Worm (Caenorhabditis elegans): Measurements from ENCODE around the gene trpa-1.

The trpa-1 gene

DNA sequence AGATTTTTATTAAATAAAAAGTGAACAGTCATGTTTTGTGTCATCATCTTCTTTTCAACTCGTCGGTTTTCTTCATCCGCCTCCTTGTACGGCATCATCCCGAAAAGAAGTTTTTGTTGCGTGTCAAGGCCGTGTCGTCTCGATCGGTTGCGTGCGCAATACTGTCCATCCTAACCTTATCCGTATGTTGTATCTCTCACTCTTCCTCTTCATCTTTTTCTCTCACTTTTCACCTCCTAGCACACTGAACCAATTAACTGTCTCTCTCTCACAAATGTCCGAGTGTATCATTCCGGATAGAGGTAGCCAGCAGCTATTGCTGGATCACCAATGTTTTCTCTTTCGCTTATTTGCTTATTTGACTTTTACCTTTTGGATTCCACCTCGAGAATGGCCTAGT lies 19.2 kb downstream of the trpa-1 start:
- TF ChIP-seq mdl-1 (tag; optimal IDR thresholded peaks at IDR 0.05) (peak in 1 of 2 experiments; percentile 10), dmd-6 (GFP tag; IDR thresholded peaks at IDR 0.05) (no peak), nhr-28 (tag; optimal IDR thresholded peaks at IDR 0.05) (peak; percentile 63), nhr-25 (tag; optimal IDR thresholded peaks at IDR 0.05; ENCODE audit: borderline replicate concordance, insufficient read depth) (peak; percentile 43), sdz-12 (GFP tag; optimal IDR thresholded peaks at IDR 0.05) (no peak), lim-7 (GFP tag; IDR thresholded peaks at IDR 0.05) (no peak)

DNA sequence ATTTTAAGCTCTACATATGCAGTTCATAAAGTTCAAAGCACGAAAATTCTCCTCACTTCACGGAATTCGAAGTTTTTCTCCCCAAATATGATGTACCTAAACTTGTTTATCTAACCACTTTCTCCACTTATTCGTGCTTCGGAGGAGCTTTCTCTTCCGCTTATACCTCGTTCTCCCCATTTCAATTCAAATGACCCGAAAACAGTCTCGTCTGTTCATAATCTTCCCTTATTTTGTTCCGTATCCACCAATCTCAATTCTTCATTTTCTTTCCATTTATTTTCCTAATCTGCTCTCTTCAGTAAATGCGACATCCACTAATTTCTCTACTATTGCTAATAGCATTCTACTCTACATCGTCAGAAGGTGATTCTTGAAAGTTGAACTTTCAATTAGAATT lies 21.0 kb downstream of the trpa-1 start, which contains the start of gene let-653:
let-653 (plus strand) TSS at position 301 of the 400 bp plus-strand sequence.
- TF ChIP-seq nhr-237 (tag; optimal IDR thresholded peaks at IDR 0.05), result no peak
- TF ChIP-seq nhr-25 (tag; optimal IDR thresholded peaks at IDR 0.05; ENCODE audit: borderline replicate concordance, insufficient read depth), result peak; percentile 12

DNA sequence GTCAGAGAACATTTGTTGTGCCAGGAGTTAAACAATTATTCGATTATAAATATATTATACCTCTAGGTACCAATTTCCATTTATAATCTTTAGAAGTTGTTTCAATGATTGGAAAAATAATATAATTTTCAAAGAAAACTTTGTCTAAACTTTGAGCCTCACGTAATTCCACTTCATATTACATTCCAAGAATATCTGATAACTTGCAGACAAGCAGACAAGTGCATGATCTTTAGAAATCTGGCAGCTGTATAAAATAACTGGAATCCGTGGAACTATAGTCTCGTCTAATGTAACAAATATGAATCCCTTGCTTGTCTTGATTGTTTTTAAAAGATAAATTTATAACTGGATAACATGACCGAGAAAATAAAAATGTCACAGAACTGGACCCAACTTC lies 28.2 kb downstream of the trpa-1 start:
- TF ChIP-seq dpl-1 (GFP tag; optimal IDR thresholded peaks at IDR 0.05), result no peak
- no peak for TF ChIP-seq dmd-8 (GFP tag; IDR thresholded peaks at IDR 0.05)
- no peak for TF ChIP-seq nhr-10 (tag; optimal IDR thresholded peaks at IDR 0.05)
- TF ChIP-seq hlh-30 (tag; optimal IDR thresholded peaks at IDR 0.05; ENCODE audit: insufficient read depth), result no peak
- no peak for TF ChIP-seq duxl-1 (tag; optimal IDR thresholded peaks at IDR 0.05; ENCODE audit: poor library complexity)
- TF ChIP-seq ceh-32 (tag; optimal IDR thresholded peaks at IDR 0.05; ENCODE audit: poor library complexity), result no peak
- TF ChIP-seq rbr-2 (tag; optimal IDR thresholded peaks at IDR 0.05), result no peak
- TF ChIP-seq ama-1 (optimal IDR thresholded peaks at IDR 0.05), result no peak
- TF ChIP-seq ceh-20 (GFP tag; IDR thresholded peaks at IDR 0.05), result no peak
- TF ChIP-seq lin-29 (GFP tag; IDR thresholded peaks at IDR 0.05), result no peak
- no peak for TF ChIP-seq saeg-2 (GFP tag; IDR thresholded peaks at IDR 0.05)

DNA sequence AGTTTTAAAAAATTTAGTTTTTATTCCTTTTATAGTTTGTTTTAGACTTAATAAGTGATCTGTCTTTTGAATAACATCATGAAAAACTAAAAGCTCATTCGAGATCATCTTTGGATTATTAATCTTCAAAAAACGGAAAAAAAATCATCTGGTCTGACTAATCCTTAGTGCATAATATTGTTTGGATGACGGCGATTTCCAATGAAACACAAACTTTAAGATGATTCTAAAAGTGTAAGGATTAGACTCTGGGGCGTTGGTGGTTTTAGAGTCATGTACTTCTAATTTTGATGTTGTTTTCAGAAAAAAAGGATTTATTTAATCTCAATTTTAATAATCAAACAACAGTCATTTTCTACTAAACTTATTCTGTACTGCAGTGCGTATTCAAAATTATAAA lies 29.0 kb downstream of the trpa-1 start:
- TF ChIP-seq saeg-2 (GFP tag; IDR thresholded peaks at IDR 0.05) (no peak), daf-8 (GFP tag; IDR thresholded peaks at IDR 0.05) (no peak), tag-97 (GFP tag; IDR thresholded peaks at IDR 0.05) (no peak), egl-27 (tag; optimal IDR thresholded peaks at IDR 0.05) (no peak), F44E2.7 (GFP tag; IDR thresholded peaks at IDR 0.05) (no peak), lim-7 (GFP tag; IDR thresholded peaks at IDR 0.05) (no peak), ZK546.5 (tag; optimal IDR thresholded peaks at IDR 0.05) (no peak)

DNA sequence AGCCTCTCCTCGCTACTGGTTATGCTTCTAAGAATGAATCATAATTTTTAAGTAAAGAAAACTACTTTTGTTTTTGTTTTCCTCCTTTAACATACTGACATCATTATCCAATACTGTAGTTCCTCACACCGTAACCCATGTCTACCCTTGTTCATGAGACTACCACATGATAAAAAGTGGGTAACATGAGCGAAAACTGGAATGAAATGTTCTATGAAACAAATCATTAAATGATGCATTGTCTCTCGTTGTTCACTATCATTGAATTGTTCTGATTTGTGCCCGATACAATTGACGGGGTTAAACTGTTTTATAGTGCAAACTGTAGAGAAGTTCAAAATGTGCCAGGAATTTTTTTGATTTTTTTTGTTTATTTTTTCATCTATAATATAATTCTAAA lies 33.4 kb downstream of the trpa-1 start:
- TF ChIP-seq pqm-1 (tag; optimal IDR thresholded peaks at IDR 0.05) (peak; percentile 24), saeg-2 (GFP tag; IDR thresholded peaks at IDR 0.05) (no peak), hlh-30 (tag; optimal IDR thresholded peaks at IDR 0.05; ENCODE audit: insufficient read depth) (peak; percentile 85), dmd-6 (GFP tag; IDR thresholded peaks at IDR 0.05) (peak; percentile 71), nhr-48 (tag; optimal IDR thresholded peaks at IDR 0.05) (peak; percentile 70), aha-1 (tag) (peak; percentile 91), php-3 (GFP tag; IDR thresholded peaks at IDR 0.05) (no peak), lsy-2 (tag; optimal IDR thresholded peaks at IDR 0.05) (peak in 1 of 2 experiments; percentile 67), cey-2 (tag; optimal IDR thresholded peaks at IDR 0.05; ENCODE audit: borderline replicate concordance, insufficient read depth) (peak; percentile 8), mdl-1 (tag; optimal IDR thresholded peaks at IDR 0.05) (peak in 1 of 2 experiments; percentile 44), zip-2 (tag; optimal IDR thresholded peaks at IDR 0.05) (no peak), rbr-2 (tag; optimal IDR thresholded peaks at IDR 0.05) (no peak), mxl-3 (GFP tag; optimal IDR thresholded peaks at IDR 0.05) (peak; percentile 41), hlh-11 (tag; optimal IDR thresholded peaks at IDR 0.05) (peak; percentile 53), lim-7 (GFP tag; IDR thresholded peaks at IDR 0.05) (no peak), unc-62 (GFP tag; optimal IDR thresholded peaks at IDR 0.05 in 1 of 2) (peak in 1 of 2 experiments; percentile 85), unc-62 (tag; optimal IDR thresholded peaks at IDR 0.05) (no peak), nhr-28 (tag; optimal IDR thresholded peaks at IDR 0.05) (peak; percentile 87)

Data from whole organism, L4 larva.